Fruit fly (Drosophila melanogaster) Kc167 (cell line): ENCODE measurements around the gene Eo.

Source experiments
- Myc ChIP-seq: fragments of >200 bp; optimal IDR thresholded peaks from 2 replicates; lab custom pipeline; 2017; ENCODE audit warnings: missing external identifiers
- Sin3A ChIP-seq: fragments of >200 bp; optimal IDR thresholded peaks from 2 replicates; lab custom pipeline; 2018; ENCODE audit warnings: missing external identifiers
- h ChIP-seq: fragments of >200 bp; optimal IDR thresholded peaks from 3 replicates; lab custom pipeline; 2018; ENCODE audit warnings: missing external identifiers
- insv ChIP-seq: fragments of >200 bp; optimal IDR thresholded peaks from 3 replicates; lab custom pipeline; 2018; ENCODE audit warnings: missing external identifiers
- psq ChIP-seq: fragments of >200 bp; optimal IDR thresholded peaks from 2 replicates; lab custom pipeline; 2017; ENCODE audit warnings: missing external identifiers
- ttk ChIP-seq: sonication (Bioruptor generic); optimal IDR thresholded peaks from 2 replicates; lab custom pipeline; 2017; ENCODE audit warnings: missing external identifiers

Gene Eo

DNA sequence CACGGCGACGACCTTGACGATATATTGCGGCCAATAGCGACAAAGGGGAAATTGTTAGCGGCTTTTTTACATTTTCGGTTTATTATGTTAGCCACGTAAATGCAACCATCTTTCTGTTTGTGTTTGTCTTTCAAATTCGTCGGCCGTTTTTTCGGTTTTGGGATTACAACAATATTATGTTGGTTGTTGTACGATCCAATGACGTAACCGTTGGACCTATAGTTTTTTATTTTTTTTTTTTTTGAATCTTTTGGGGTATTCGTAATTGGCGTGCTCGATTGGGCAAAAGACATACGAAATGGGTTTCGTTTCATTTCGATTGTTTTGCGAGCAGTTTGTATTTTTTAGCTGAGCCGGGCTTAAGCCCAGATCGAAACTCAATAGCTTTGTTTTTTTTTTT is 51.7 kb downstream of the Eo start:
- TF ChIP-seq ttk (lab: Kevin White, UChicago) (no peak), h (no peak), Myc (no peak), psq (lab: Kevin White, UChicago) (no peak), insv (no peak), Sin3A (lab: Kevin White, UChicago) (no peak)
